Fruit fly (Drosophila melanogaster) whole organism, embryonic: ENCODE results near the gene usp.

ENCODE experiments used
- Asciz ChIP-seq: fragments of 200-800 bp; sonication (Bioruptor generic); optimal IDR thresholded peaks from 2 replicates; lab custom pipeline; 2017; ENCODE audit warnings: missing biosample characterization, mild to moderate bottlenecking, missing genetic modification characterization, missing genetic modification reagents
- BtbVII ChIP-seq: fragments of 200-800 bp; sonication (Bioruptor generic); optimal IDR thresholded peaks from 3 replicates; lab custom pipeline; 2017; ENCODE audit warnings: missing biosample characterization, mild to moderate bottlenecking, missing genetic modification characterization
- CG10321 ChIP-seq: fragments of 200-800 bp; sonication (Bioruptor generic); IDR thresholded peaks from 2 replicates; pipeline ENCODE4 v1.3.6; 2022; ENCODE audit warnings: missing biosample characterization, missing genetic modification characterization
- CG10979 ChIP-seq: fragments of 200-800 bp; sonication (Bioruptor generic); optimal IDR thresholded peaks from 2 replicates; lab custom pipeline; 2018; ENCODE audit warnings: missing biosample characterization, mild to moderate bottlenecking, missing genetic modification characterization, moderate library complexity
- CG11504 ChIP-seq: fragments of 200-800 bp; sonication (Bioruptor generic); optimal IDR thresholded peaks from 3 replicates; lab custom pipeline; 2019; ENCODE audit warnings: missing biosample characterization, mild to moderate bottlenecking, missing genetic modification characterization, moderate library complexity
- CG12155 ChIP-seq: fragments of 200-800 bp; sonication (Bioruptor generic); optimal IDR thresholded peaks from 3 replicates; lab custom pipeline; 2016; ENCODE audit warnings: missing biosample characterization, missing genetic modification characterization
- CG12942 ChIP-seq: fragments of 200-800 bp; sonication (Bioruptor generic); optimal IDR thresholded peaks from 3 replicates; lab custom pipeline; 2016; ENCODE audit warnings: missing biosample characterization, missing genetic modification characterization
- CG14860 ChIP-seq: fragments of 200-800 bp; sonication (Bioruptor generic); IDR thresholded peaks from 3 replicates; pipeline ENCODE4 v1.3.6; 2022; ENCODE audit warnings: missing biosample characterization, missing genetic modification characterization; ENCODE audit not compliant: partially characterized antibody
- CG15011 ChIP-seq: fragments of 200-800 bp; sonication (Bioruptor generic); optimal IDR thresholded peaks from 3 replicates; lab custom pipeline; 2018; ENCODE audit warnings: missing biosample characterization, mild to moderate bottlenecking, missing genetic modification characterization
- CG15601 ChIP-seq: fragments of 200-800 bp; sonication (Bioruptor generic); optimal IDR thresholded peaks from 3 replicates; lab custom pipeline; 2019; ENCODE audit warnings: missing biosample characterization, mild to moderate bottlenecking, missing genetic modification characterization, moderate library complexity
- CG34422 ChIP-seq: fragments of 200-800 bp; sonication (Bioruptor generic); IDR thresholded peaks from 3 replicates; pipeline ENCODE4 v1.3.6; 2022; ENCODE audit warnings: missing biosample characterization, missing genetic modification characterization
- CG4328 ChIP-seq: fragments of 200-800 bp; sonication (Bioruptor generic); optimal IDR thresholded peaks from 3 replicates; lab custom pipeline; 2017; ENCODE audit warnings: missing biosample characterization, missing genetic modification reagents, missing genetic modification characterization
- CG6813 ChIP-seq: fragments of 200-800 bp; sonication (Bioruptor generic); optimal IDR thresholded peaks from 2 replicates; lab custom pipeline; 2017; ENCODE audit warnings: missing biosample characterization, missing genetic modification characterization, mild to moderate bottlenecking, moderate library complexity, missing genetic modification reagents
- CG7357 ChIP-seq: fragments of 200-800 bp; sonication (Bioruptor generic); IDR thresholded peaks from 3 replicates; pipeline ENCODE4 v1.3.6; 2022; ENCODE audit warnings: missing biosample characterization, missing genetic modification characterization
- CG8478 ChIP-seq: fragments of >200 bp; optimal IDR thresholded peaks from 2 replicates; lab custom pipeline; 2018
- CoRest ChIP-seq: fragments of 200-800 bp; sonication (Bioruptor generic); optimal IDR thresholded peaks from 3 replicates; lab custom pipeline; 2018; ENCODE audit warnings: missing biosample characterization, mild to moderate bottlenecking, missing genetic modification characterization, moderate library complexity
- Elba2 ChIP-seq: fragments of 200-800 bp; sonication (Bioruptor generic); optimal IDR thresholded peaks from 3 replicates; lab custom pipeline; 2016; ENCODE audit warnings: missing biosample characterization, missing genetic modification characterization
- Ets65A ChIP-seq: fragments of 200-800 bp; sonication (Bioruptor generic); peaks from one replicate; lab custom pipeline; 2016; ENCODE audit warnings: missing biosample characterization, missing genetic modification characterization
- Fer2 ChIP-seq: fragments of 200-800 bp; sonication (Bioruptor generic); optimal IDR thresholded peaks from 2 replicates; lab custom pipeline; 2018; ENCODE audit warnings: missing biosample characterization, mild to moderate bottlenecking, missing genetic modification characterization, moderate library complexity
- HLH3B ChIP-seq: fragments of 200-800 bp; sonication (Bioruptor generic); IDR thresholded peaks from 2 replicates; pipeline ENCODE4 v1.3.6; 2022; ENCODE audit warnings: missing biosample characterization, missing genetic modification characterization
- HmgZ ChIP-seq: fragments of 200-800 bp; sonication (Bioruptor generic); optimal IDR thresholded peaks from 2 replicates; lab custom pipeline; 2018; ENCODE audit warnings: missing biosample characterization, mild to moderate bottlenecking, missing genetic modification characterization
- Hr51 ChIP-seq, 2 experiments: fragments of 200-800 bp; sonication (Bioruptor generic); optimal IDR thresholded peaks; 2 replicates in 1 of 2; 3 replicates in 1 of 2; lab custom pipeline; 2016 to 2018; ENCODE audit warnings: missing biosample characterization in 2 of 2, missing genetic modification characterization in 2 of 2, mild to moderate bottlenecking in 1 of 2, moderate library complexity in 1 of 2
- Jarid2 ChIP-seq: fragments of 200-800 bp; sonication (Bioruptor generic); optimal IDR thresholded peaks from 3 replicates; lab custom pipeline; 2017; ENCODE audit warnings: mild to moderate bottlenecking, missing biosample characterization, missing genetic modification reagents, missing genetic modification characterization
- MTF-1 ChIP-seq: fragments of 200-800 bp; sonication (Bioruptor generic); optimal IDR thresholded peaks from 2 replicates; lab custom pipeline; 2018; ENCODE audit warnings: missing biosample characterization, mild to moderate bottlenecking, missing genetic modification characterization, borderline replicate concordance
- Meics ChIP-seq: fragments of 200-800 bp; sonication (Bioruptor generic); optimal IDR thresholded peaks from 2 replicates; lab custom pipeline; 2017; ENCODE audit warnings: missing biosample characterization, mild to moderate bottlenecking, missing genetic modification characterization
- NFAT ChIP-seq: fragments of 200-800 bp; sonication (Bioruptor generic); IDR thresholded peaks from 2 replicates; pipeline ENCODE4 v1.3.6; 2022; ENCODE audit warnings: missing biosample characterization, missing genetic modification characterization
- Neu2 ChIP-seq: fragments of 200-800 bp; sonication (Bioruptor generic); optimal IDR thresholded peaks from 3 replicates; lab custom pipeline; 2016; ENCODE audit warnings: missing biosample characterization, missing genetic modification characterization, borderline replicate concordance
- Optix ChIP-seq: fragments of 200-800 bp; sonication (Bioruptor generic); IDR thresholded peaks from 3 replicates; pipeline ENCODE4 v1.3.6; 2022; ENCODE audit warnings: missing biosample characterization, missing genetic modification characterization
- Ssrp ChIP-seq: fragments of 200-800 bp; sonication (Bioruptor generic); optimal IDR thresholded peaks from 2 replicates; lab custom pipeline; 2018; ENCODE audit warnings: missing biosample characterization, mild to moderate bottlenecking, missing genetic modification characterization, moderate library complexity
- Vsx1 ChIP-seq: fragments of 200-800 bp; sonication (Bioruptor generic); optimal IDR thresholded peaks from 2 replicates; lab custom pipeline; 2017; ENCODE audit warnings: missing biosample characterization, mild to moderate bottlenecking, missing genetic modification characterization, missing genetic modification reagents
- ap ChIP-seq: fragments of 200-800 bp; sonication (Bioruptor generic); IDR thresholded peaks from 2 replicates; pipeline ENCODE4 v1.3.6; 2022; ENCODE audit warnings: missing biosample characterization, missing genetic modification characterization
- chm ChIP-seq: fragments of 200-800 bp; sonication (Bioruptor generic); IDR thresholded peaks from 2 replicates; pipeline ENCODE4 v1.3.6; 2022; ENCODE audit warnings: missing biosample characterization, missing genetic modification characterization
- ci ChIP-seq: fragments of 200-800 bp; sonication (Bioruptor generic); IDR thresholded peaks from 3 replicates; pipeline ENCODE4 v1.3.6; 2022; ENCODE audit warnings: missing biosample characterization, missing genetic modification characterization
- crc ChIP-seq: fragments of 200-800 bp; sonication (Bioruptor generic); optimal IDR thresholded peaks from 2 replicates; lab custom pipeline; 2016; ENCODE audit warnings: missing biosample characterization, missing genetic modification characterization
- emc ChIP-seq: fragments of 200-800 bp; sonication (Bioruptor generic); optimal IDR thresholded peaks from 2 replicates; lab custom pipeline; 2016; ENCODE audit warnings: missing biosample characterization, missing genetic modification characterization
- ems ChIP-seq: fragments of 200-800 bp; sonication (Bioruptor generic); optimal IDR thresholded peaks from 3 replicates; lab custom pipeline; 2016; ENCODE audit warnings: missing biosample characterization, missing genetic modification characterization
- fd102C ChIP-seq: fragments of 200-800 bp; sonication (Bioruptor generic); optimal IDR thresholded peaks from 2 replicates; lab custom pipeline; 2018; ENCODE audit warnings: missing biosample characterization, mild to moderate bottlenecking, missing genetic modification characterization, moderate library complexity
- fru ChIP-seq: fragments of >200 bp; optimal IDR thresholded peaks from 2 replicates; lab custom pipeline; 2017
- gem ChIP-seq: fragments of 200-800 bp; sonication (Bioruptor generic); optimal IDR thresholded peaks from 2 replicates; lab custom pipeline; 2019; ENCODE audit warnings: missing biosample characterization, mild to moderate bottlenecking, missing genetic modification characterization, moderate library complexity
- grau ChIP-seq: fragments of 200-800 bp; optimal IDR thresholded peaks from 3 replicates; lab custom pipeline; 2019; ENCODE audit warnings: missing biosample characterization, mild to moderate bottlenecking, missing genetic modification characterization, moderate library complexity
- gsb ChIP-seq: fragments of 200-800 bp; sonication (Bioruptor generic); IDR thresholded peaks from 2 replicates; pipeline ENCODE4 v1.3.6; 2022; ENCODE audit warnings: missing biosample characterization, missing genetic modification characterization
- h ChIP-seq: fragments of >200 bp; optimal IDR thresholded peaks from 2 replicates; lab custom pipeline; 2017
- hbn ChIP-seq: fragments of 200-800 bp; sonication (Bioruptor generic); IDR thresholded peaks from 2 replicates; pipeline ENCODE4 v1.3.6; 2022; ENCODE audit warnings: missing biosample characterization, missing genetic modification characterization; ENCODE audit not compliant: partially characterized antibody
- kay ChIP-seq: fragments of 200-800 bp; sonication (Bioruptor generic); optimal IDR thresholded peaks from 2 replicates; lab custom pipeline; 2016; ENCODE audit warnings: missing biosample characterization, missing genetic modification characterization
- klu ChIP-seq: fragments of 200-800 bp; sonication (Bioruptor generic); IDR thresholded peaks from 2 replicates; pipeline ENCODE4 v1.3.6; 2022; ENCODE audit warnings: missing biosample characterization, missing genetic modification characterization
- nerfin-1 ChIP-seq: fragments of 200-800 bp; sonication (Bioruptor generic); optimal IDR thresholded peaks from 3 replicates; lab custom pipeline; 2019; ENCODE audit warnings: missing biosample characterization, mild to moderate bottlenecking, missing genetic modification characterization, moderate library complexity
- sim ChIP-seq: fragments of 200-800 bp; sonication (Bioruptor generic); IDR thresholded peaks from 2 replicates; pipeline ENCODE4 v1.3.6; 2022; ENCODE audit warnings: missing biosample characterization, missing genetic modification characterization
- slp2 ChIP-seq: fragments of 200-800 bp; sonication (Bioruptor generic); optimal IDR thresholded peaks from 2 replicates; lab custom pipeline; 2016; ENCODE audit warnings: missing biosample characterization, missing genetic modification characterization
- tin ChIP-seq: fragments of 200-800 bp; sonication (Bioruptor generic); optimal IDR thresholded peaks from 3 replicates; lab custom pipeline; 2016; ENCODE audit warnings: missing biosample characterization, missing genetic modification characterization
- unc-4 ChIP-seq: fragments of 200-800 bp; sonication (Bioruptor generic); IDR thresholded peaks from 2 replicates; pipeline ENCODE4 v1.3.6; 2022; ENCODE audit warnings: missing biosample characterization, missing genetic modification characterization; ENCODE audit not compliant: partially characterized antibody
- wor ChIP-seq: fragments of 200-800 bp; sonication (Bioruptor generic); IDR thresholded peaks from 2 replicates; pipeline ENCODE4 v1.3.6; 2022; ENCODE audit warnings: missing biosample characterization, missing genetic modification characterization

The usp gene

DNA sequence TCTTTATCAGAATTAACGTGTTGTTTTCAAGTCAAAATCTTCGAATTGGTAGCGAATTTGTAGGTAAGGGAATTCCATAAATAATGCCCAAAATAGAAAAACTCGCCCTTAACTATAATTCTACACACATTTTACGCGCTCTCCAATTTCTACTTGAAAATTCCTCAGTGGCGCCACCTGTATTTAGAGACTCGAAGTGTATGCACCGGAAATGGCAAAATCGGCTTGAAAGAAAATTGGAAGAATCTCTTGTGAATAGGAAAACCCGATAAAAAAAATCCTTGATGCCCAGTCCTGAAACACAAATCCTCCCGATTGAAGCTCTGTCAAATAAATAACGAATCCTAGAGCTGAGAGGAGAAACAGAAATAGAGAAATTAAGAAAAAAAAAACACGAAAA is 36.3 kb downstream of the usp start (continued):
- peak; percentile 41; the same call in 1 of the 2 replicates for TF ChIP-seq ap (GFP tag; lab: Robert Waterston, UW)
- peak; percentile 4 to 66 for TF ChIP-seq Hr51 (GFP tag; optimal IDR thresholded peaks at IDR 0.05; lab: Kevin White, UChicago)
- no peak for TF ChIP-seq Elba2
- peak; percentile 70 for TF ChIP-seq BtbVII (GFP tag; lab: Kevin White, UChicago)
- no peak for TF ChIP-seq CG8478 (lab: Kevin White, UChicago)
- TF ChIP-seq Vsx1 (GFP tag; lab: Kevin White, UChicago), result no peak
- no peak for TF ChIP-seq kay (GFP tag; lab: Kevin White, UChicago)
- peak; percentile 64 for TF ChIP-seq tin (GFP tag; lab: Kevin White, UChicago)
- TF ChIP-seq Jarid2 (GFP tag; lab: Kevin White, UChicago), result peak; percentile 39
- peak; percentile 62 for TF ChIP-seq CoRest (tag; lab: Kevin White, UChicago)
- peak; percentile 51 for TF ChIP-seq grau (tag; lab: Kevin White, UChicago)
- no peak for TF ChIP-seq wor (GFP tag; lab: Robert Waterston, UW)
- peak; percentile 39; the same call in 1 of the 2 replicates for TF ChIP-seq gsb (GFP tag; lab: Robert Waterston, UW)
- peak; percentile 41 for TF ChIP-seq HmgZ
- no peak for TF ChIP-seq Neu2 (GFP tag; lab: Kevin White, UChicago)
- TF ChIP-seq CG34422, result peak; percentile 77; the same call in 2 of the 3 replicates
- TF ChIP-seq chm (GFP tag; lab: Robert Waterston, UW), result peak; percentile 78
- TF ChIP-seq CG10979 (tag; lab: Kevin White, UChicago), result peak; percentile 57
- peak; percentile 42 for TF ChIP-seq crc (GFP tag; lab: Kevin White, UChicago)
- peak; percentile 73 for TF ChIP-seq nerfin-1
- TF ChIP-seq Ssrp, result peak; percentile 8
- peak; percentile 53; the same call in 2 of the 3 replicates for TF ChIP-seq Optix (GFP tag; lab: Robert Waterston, UW)
- TF ChIP-seq NFAT (GFP tag; lab: Robert Waterston, UW), result 0 out of 2 replicates have a peak, but pooled peaks have one; percentile 15
- peak; percentile 75 for TF ChIP-seq CG6813
- no peak for TF ChIP-seq CG12155 (GFP tag; lab: Kevin White, UChicago)
- TF ChIP-seq hbn (GFP tag; lab: Robert Waterston, UW), result no peak
- peak; percentile 64 for TF ChIP-seq CG4328 (GFP tag; lab: Kevin White, UChicago)
- no peak for TF ChIP-seq CG11504
- TF ChIP-seq Fer2 (tag; lab: Kevin White, UChicago), result peak; percentile 29
- TF ChIP-seq MTF-1 (GFP tag; lab: Kevin White, UChicago), result peak; percentile 92
- TF ChIP-seq ems (GFP tag; lab: Kevin White, UChicago), result peak; percentile 57
- TF ChIP-seq CG12942 (GFP tag; lab: Kevin White, UChicago), result peak; percentile 15
- peak; percentile 64 for TF ChIP-seq slp2
- peak; percentile 70 for TF ChIP-seq fd102C
- TF ChIP-seq klu (GFP tag; lab: Robert Waterston, UW), result no peak
- peak; percentile 77 for TF ChIP-seq Meics (GFP tag; lab: Kevin White, UChicago)
- no peak for TF ChIP-seq CG10321 (GFP tag; lab: Robert Waterston, UW)
- no peak for TF ChIP-seq gem (tag; lab: Kevin White, UChicago)
- 0 out of 2 replicates have a peak, but pooled peaks have one; percentile 19 for TF ChIP-seq sim (GFP tag; lab: Robert Waterston, UW)
- peak; percentile 79 for TF ChIP-seq Asciz (GFP tag; lab: Kevin White, UChicago)
- TF ChIP-seq Ets65A (GFP tag; lab: Kevin White, UChicago), result peak; percentile 98
- TF ChIP-seq CG15601 (tag; lab: Kevin White, UChicago), result peak; percentile 46
- TF ChIP-seq HLH3B (GFP tag; lab: Robert Waterston, UW), result peak; percentile 52; the same call in 1 of the 2 replicates
- no peak for TF ChIP-seq CG7357
- no peak for TF ChIP-seq emc (GFP tag; lab: Kevin White, UChicago)
- peak; percentile 93 for TF ChIP-seq ci (GFP tag; lab: Robert Waterston, UW)
- no peak for TF ChIP-seq h (lab: Kevin White, UChicago)
- TF ChIP-seq CG14860 (GFP tag; lab: Robert Waterston, UW), result no peak
- TF ChIP-seq unc-4 (GFP tag; lab: Robert Waterston, UW), result no peak
- TF ChIP-seq CG15011 (GFP tag; lab: Kevin White, UChicago), result peak; percentile 65
- TF ChIP-seq fru (lab: Kevin White, UChicago), result no peak
